Fruit fly (Drosophila melanogaster) whole organism, embryonic: Measurements from ENCODE around the gene CG3513.

Experiments used
- Atf3 ChIP-seq: fragments of 200-800 bp; sonication (Bioruptor generic); optimal IDR thresholded peaks from 3 replicates; lab custom pipeline; 2016; ENCODE audit warnings: missing biosample characterization, missing genetic modification characterization
- Awh ChIP-seq: fragments of 200-800 bp; sonication (Bioruptor generic); IDR thresholded peaks from 2 replicates; pipeline ENCODE4, ENCODE4 v1.3.6; 2022; ENCODE audit warnings: missing biosample characterization, missing genetic modification characterization
- B-H1 ChIP-seq: fragments of 200-800 bp; sonication (Bioruptor generic); IDR thresholded peaks from 3 replicates; pipeline ENCODE4 v1.3.6; 2022; ENCODE audit warnings: missing biosample characterization, missing genetic modification characterization
- Bdp1 ChIP-seq: fragments of 200-800 bp; sonication (Bioruptor generic); optimal IDR thresholded peaks from 3 replicates; lab custom pipeline; 2016; ENCODE audit warnings: missing biosample characterization, missing genetic modification characterization
- CG10209 ChIP-seq: fragments of 200-800 bp; sonication (Bioruptor generic); optimal IDR thresholded peaks from 3 replicates; lab custom pipeline; 2017; ENCODE audit warnings: missing biosample characterization, mild to moderate bottlenecking, missing genetic modification characterization, missing genetic modification reagents
- CG11247 ChIP-seq: fragments of 200-800 bp; sonication (Bioruptor generic); IDR thresholded peaks from 2 replicates; pipeline ENCODE4 v1.3.6; 2022; ENCODE audit warnings: missing biosample characterization, missing genetic modification characterization
- CG11398 ChIP-seq: fragments of 200-800 bp; sonication (Bioruptor generic); optimal IDR thresholded peaks from 2 replicates; lab custom pipeline; 2016; ENCODE audit warnings: missing biosample characterization, missing genetic modification characterization
- CG11456 ChIP-seq: fragments of 200-800 bp; sonication (Bioruptor generic); IDR thresholded peaks from 3 replicates; pipeline ENCODE4 v1.3.6; 2022; ENCODE audit warnings: missing biosample characterization, missing genetic modification characterization
- CG12155 ChIP-seq: fragments of 200-800 bp; sonication (Bioruptor generic); optimal IDR thresholded peaks from 3 replicates; lab custom pipeline; 2016; ENCODE audit warnings: missing biosample characterization, missing genetic modification characterization
- CG12236 ChIP-seq: fragments of 200-800 bp; sonication (Bioruptor generic); optimal IDR thresholded peaks from 2 replicates; lab custom pipeline; 2016; ENCODE audit warnings: missing biosample characterization, missing genetic modification characterization
- CG12299 ChIP-seq: fragments of 200-800 bp; sonication (Bioruptor generic); optimal IDR thresholded peaks from 2 replicates; lab custom pipeline; 2018; ENCODE audit warnings: missing biosample characterization, mild to moderate bottlenecking, missing genetic modification characterization
- CG12744 ChIP-seq: fragments of 200-800 bp; sonication (Bioruptor generic); optimal IDR thresholded peaks from 2 replicates; lab custom pipeline; 2016; ENCODE audit warnings: missing biosample characterization, missing genetic modification characterization
- CG13424 ChIP-seq: fragments of 200-800 bp; sonication (Bioruptor generic); optimal IDR thresholded peaks from 2 replicates; lab custom pipeline; 2019; ENCODE audit warnings: missing biosample characterization, mild to moderate bottlenecking, missing genetic modification characterization, moderate library complexity
- CG13894 ChIP-seq: fragments of 200-800 bp; sonication (Bioruptor generic); optimal IDR thresholded peaks from 3 replicates; lab custom pipeline; 2018; ENCODE audit warnings: missing biosample characterization, mild to moderate bottlenecking, missing genetic modification characterization, moderate library complexity
- CG2120 ChIP-seq: fragments of 200-800 bp; sonication (Bioruptor generic); optimal IDR thresholded peaks from 3 replicates; lab custom pipeline; 2016; ENCODE audit warnings: missing biosample characterization, missing genetic modification characterization
- CG2129 ChIP-seq: fragments of 200-800 bp; sonication (Bioruptor generic); IDR thresholded peaks from 2 replicates; pipeline ENCODE4 v1.3.6; 2022; ENCODE audit warnings: missing biosample characterization, missing genetic modification characterization; ENCODE audit not compliant: partially characterized antibody
- CG30431 ChIP-seq: fragments of 200-800 bp; sonication (Bioruptor generic); optimal IDR thresholded peaks from 2 replicates; lab custom pipeline; 2017; ENCODE audit warnings: missing biosample characterization, missing genetic modification characterization
- CG31388 ChIP-seq: fragments of 200-800 bp; sonication (Bioruptor generic); optimal IDR thresholded peaks from 2 replicates; lab custom pipeline; 2016; ENCODE audit warnings: missing biosample characterization, missing genetic modification characterization
- CG33213 ChIP-seq: fragments of 200-800 bp; sonication (Bioruptor generic); optimal IDR thresholded peaks from 3 replicates; lab custom pipeline; 2016; ENCODE audit warnings: missing biosample characterization, missing genetic modification characterization
- CG3726 ChIP-seq: fragments of 200-800 bp; sonication (Bioruptor generic); IDR thresholded peaks from 3 replicates; pipeline ENCODE4, ENCODE4 v1.3.6; 2022; ENCODE audit warnings: missing biosample characterization, missing genetic modification characterization
- CG3838 ChIP-seq: fragments of 200-800 bp; sonication (Bioruptor generic); optimal IDR thresholded peaks from 3 replicates; lab custom pipeline; 2016; ENCODE audit warnings: missing biosample characterization, missing genetic modification characterization
- CG4282 ChIP-seq: fragments of 200-800 bp; sonication (Bioruptor generic); optimal IDR thresholded peaks from 2 replicates; lab custom pipeline; 2016; ENCODE audit warnings: missing biosample characterization, missing genetic modification characterization
- CG6254 ChIP-seq: fragments of 200-800 bp; sonication (Bioruptor generic); optimal IDR thresholded peaks from 3 replicates; lab custom pipeline; 2017; ENCODE audit warnings: mild to moderate bottlenecking, missing biosample characterization, missing genetic modification reagents, missing genetic modification characterization
- CG7963 ChIP-seq: fragments of 200-800 bp; sonication (Bioruptor generic); IDR thresholded peaks from 3 replicates; pipeline ENCODE4 v1.3.6; 2022; ENCODE audit warnings: missing biosample characterization, missing genetic modification characterization; ENCODE audit not compliant: partially characterized antibody
- CG8359 ChIP-seq: fragments of 200-800 bp; sonication (Bioruptor generic); optimal IDR thresholded peaks from 2 replicates; lab custom pipeline; 2017; ENCODE audit warnings: missing biosample characterization, mild to moderate bottlenecking, missing genetic modification characterization, borderline replicate concordance
- CG9609 ChIP-seq: fragments of 200-800 bp; sonication (Bioruptor generic); optimal IDR thresholded peaks from 3 replicates; lab custom pipeline; 2016; ENCODE audit warnings: missing biosample characterization, missing genetic modification characterization
- CkIIα-i1 ChIP-seq: fragments of 200-800 bp; sonication (Bioruptor generic); IDR thresholded peaks from 2 replicates; pipeline ENCODE4 v1.3.6; 2022; ENCODE audit warnings: missing biosample characterization, missing genetic modification characterization
- Dfd ChIP-seq, 2 experiments: fragments of >200 bp; optimal IDR thresholded peaks; 2 replicates each; lab custom pipeline; 2017; ENCODE audit warnings: missing biosample characterization in 2 of 2, missing genetic modification characterization in 2 of 2
- ERR ChIP-seq: fragments of 200-800 bp; sonication (Bioruptor generic); optimal IDR thresholded peaks from 2 replicates; lab custom pipeline; 2016; ENCODE audit warnings: missing biosample characterization, missing genetic modification characterization
- Fer1 ChIP-seq: fragments of 200-800 bp; sonication (Bioruptor generic); optimal IDR thresholded peaks from 2 replicates; lab custom pipeline; 2017; ENCODE audit warnings: missing biosample characterization, mild to moderate bottlenecking, missing genetic modification characterization
- Fer3 ChIP-seq: fragments of 200-800 bp; sonication (Bioruptor generic); optimal IDR thresholded peaks from 2 replicates; lab custom pipeline; 2018; ENCODE audit warnings: missing biosample characterization, mild to moderate bottlenecking, missing genetic modification characterization, moderate library complexity
- HLH4C ChIP-seq: fragments of 200-800 bp; sonication (Bioruptor generic); IDR thresholded peaks from 3 replicates; pipeline ENCODE4 v1.3.6; 2022; ENCODE audit warnings: missing biosample characterization, missing genetic modification characterization; ENCODE audit not compliant: partially characterized antibody
- Hr51 ChIP-seq, 2 experiments: fragments of 200-800 bp; sonication (Bioruptor generic); optimal IDR thresholded peaks; 2 replicates in 1 of 2; 3 replicates in 1 of 2; lab custom pipeline; 2016 to 2018; ENCODE audit warnings: missing biosample characterization in 2 of 2, missing genetic modification characterization in 2 of 2, mild to moderate bottlenecking in 1 of 2, moderate library complexity in 1 of 2
- Meics ChIP-seq: fragments of 200-800 bp; sonication (Bioruptor generic); optimal IDR thresholded peaks from 2 replicates; lab custom pipeline; 2017; ENCODE audit warnings: missing biosample characterization, mild to moderate bottlenecking, missing genetic modification characterization
- NC2α ChIP-seq: fragments of 200-800 bp; sonication (Bioruptor generic); optimal IDR thresholded peaks from 2 replicates; lab custom pipeline; 2016; ENCODE audit warnings: missing biosample characterization, missing genetic modification characterization
- Nf-YB ChIP-seq: fragments of 200-800 bp; sonication (Bioruptor generic); optimal IDR thresholded peaks from 3 replicates; lab custom pipeline; 2019; ENCODE audit warnings: missing biosample characterization, mild to moderate bottlenecking, missing genetic modification characterization, moderate library complexity
- Oaz ChIP-seq: fragments of 200-800 bp; sonication (Bioruptor generic); IDR thresholded peaks from 2 replicates; pipeline ENCODE4 v1.3.6; 2022; ENCODE audit warnings: missing biosample characterization, missing genetic modification characterization
- Xbp1 ChIP-seq: fragments of 200-800 bp; sonication (Bioruptor generic); optimal IDR thresholded peaks from 3 replicates; lab custom pipeline; 2016; ENCODE audit warnings: missing biosample characterization, mild to moderate bottlenecking, missing genetic modification characterization
- ara ChIP-seq: fragments of 200-800 bp; sonication (Bioruptor generic); IDR thresholded peaks from 2 replicates; pipeline ENCODE4 v1.3.6; 2022; ENCODE audit warnings: missing biosample characterization, missing genetic modification characterization
- cato ChIP-seq: fragments of 200-800 bp; sonication (Bioruptor generic); optimal IDR thresholded peaks from 2 replicates; lab custom pipeline; 2016; ENCODE audit warnings: missing biosample characterization, missing genetic modification characterization, borderline replicate concordance
- crp ChIP-seq, 2 experiments: fragments of 200-800 bp; sonication (Bioruptor generic); optimal IDR thresholded peaks; 2 replicates in 1 of 2; 3 replicates in 1 of 2; lab custom pipeline; 2017; ENCODE audit warnings: missing biosample characterization in 2 of 2, missing genetic modification characterization in 2 of 2, mild to moderate bottlenecking in 1 of 2, moderate library complexity in 1 of 2
- eyg ChIP-seq: fragments of 200-800 bp; sonication (Bioruptor generic); optimal IDR thresholded peaks from 3 replicates; lab custom pipeline; 2016; ENCODE audit warnings: missing biosample characterization, missing genetic modification characterization
- luna ChIP-seq: fragments of 200-800 bp; sonication (Bioruptor generic); optimal IDR thresholded peaks from 2 replicates; lab custom pipeline; 2016; ENCODE audit warnings: missing biosample characterization, missing genetic modification characterization
- otp ChIP-seq: fragments of 200-800 bp; sonication (Bioruptor generic); IDR thresholded peaks from 3 replicates; pipeline ENCODE4, ENCODE4 v1.3.6; 2022; ENCODE audit warnings: missing biosample characterization, missing genetic modification characterization
- p53 ChIP-seq: fragments of 200-800 bp; sonication (Bioruptor generic); optimal IDR thresholded peaks from 2 replicates; lab custom pipeline; 2016; ENCODE audit warnings: missing biosample characterization, missing genetic modification characterization
- repo ChIP-seq: fragments of 200-800 bp; sonication (Bioruptor generic); optimal IDR thresholded peaks from 2 replicates; lab custom pipeline; 2016; ENCODE audit warnings: missing biosample characterization, missing genetic modification characterization
- unpg ChIP-seq: fragments of 200-800 bp; sonication (Bioruptor generic); optimal IDR thresholded peaks from 3 replicates; lab custom pipeline; 2018; ENCODE audit warnings: missing biosample characterization, mild to moderate bottlenecking, missing genetic modification characterization, moderate library complexity
- wdn ChIP-seq: fragments of 200-800 bp; sonication (Bioruptor generic); IDR thresholded peaks from 2 replicates; pipeline ENCODE4 v1.3.6; 2022; ENCODE audit warnings: missing biosample characterization, missing genetic modification characterization
- z ChIP-seq: fragments of 200-800 bp; sonication (Bioruptor generic); IDR thresholded peaks from 3 replicates; pipeline ENCODE4 v1.3.6; 2022; ENCODE audit warnings: missing biosample characterization, missing genetic modification characterization

The CG3513 gene

DNA sequence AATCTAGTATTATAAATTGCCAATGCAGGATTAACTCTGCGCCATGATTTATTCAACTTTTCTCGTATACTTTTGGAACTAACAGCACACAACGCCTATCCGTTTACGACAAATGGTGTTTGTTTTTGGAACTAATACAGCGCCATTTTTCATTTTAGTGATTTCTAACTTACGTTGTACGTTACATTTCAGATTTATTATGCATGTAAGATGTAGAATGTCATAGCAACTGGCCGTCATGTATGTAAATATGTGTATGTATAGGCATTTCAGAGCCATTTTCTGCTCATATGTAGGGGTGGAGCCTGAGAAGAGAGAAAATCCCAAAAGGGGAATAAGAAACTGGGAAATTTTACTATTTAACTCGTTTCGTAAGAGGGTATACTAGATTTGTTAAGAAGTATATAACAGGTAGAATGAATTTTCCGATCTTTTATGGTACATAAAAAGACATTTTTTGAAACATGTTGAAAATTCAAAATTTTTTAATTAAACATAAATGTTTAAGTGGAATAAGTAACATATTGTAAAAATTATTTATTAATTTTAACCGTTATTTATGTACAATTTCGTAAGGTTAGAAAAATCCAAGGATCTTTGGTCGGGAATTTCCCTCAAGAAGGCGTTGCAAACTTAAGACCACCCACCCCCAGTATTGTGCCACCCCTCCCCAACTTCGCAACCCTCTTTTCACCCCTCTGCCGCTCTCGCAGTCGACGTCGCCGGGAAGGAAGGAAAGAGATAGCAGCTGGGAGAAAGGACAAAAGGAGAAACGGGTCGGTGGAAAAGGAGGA, 35.4 kb downstream of the CG3513 start (continued):
- TF ChIP-seq CG3726 (GFP tag; lab: Robert Waterston, UW) (no peak), crp (GFP tag; optimal IDR thresholded peaks at IDR 0.05; lab: Kevin White, UChicago) (no peak), Fer1 (peak; percentile 71), CG4282 (GFP tag; lab: Kevin White, UChicago) (no peak), HLH4C (no peak), CG3838 (GFP tag; lab: Kevin White, UChicago) (peak; percentile 15), Hr51 (GFP tag; optimal IDR thresholded peaks at IDR 0.05; lab: Kevin White, UChicago) (peak in 1 of 2 experiments; percentile 19), Fer3 (peak; percentile 27), eyg (GFP tag; lab: Kevin White, UChicago) (no peak), ara (GFP tag; lab: Robert Waterston, UW) (peak; percentile 64), CG13424 (tag; lab: Kevin White, UChicago) (peak; percentile 12), CG10209 (GFP tag; lab: Kevin White, UChicago) (no peak), Xbp1 (GFP tag; lab: Kevin White, UChicago) (peak; percentile 77), CG6254 (no peak), otp (GFP tag; lab: Robert Waterston, UW) (no peak), Oaz (GFP tag; lab: Robert Waterston, UW) (no peak), Bdp1 (GFP tag; lab: Kevin White, UChicago) (no peak), CG12236 (GFP tag; lab: Kevin White, UChicago) (peak; percentile 18), CG11456 (GFP tag; lab: Robert Waterston, UW) (peak; percentile 89), CG9609 (GFP tag; lab: Kevin White, UChicago) (no peak), z (no peak), unpg (GFP tag; lab: Kevin White, UChicago) (peak; percentile 40), CG2120 (peak; percentile 52), repo (GFP tag; lab: Kevin White, UChicago) (peak; percentile 15), CG2129 (GFP tag; lab: Robert Waterston, UW) (no peak), ERR (peak; percentile 36), CG12155 (GFP tag; lab: Kevin White, UChicago) (peak; percentile 35), Dfd (GFP tag; optimal IDR thresholded peaks at IDR 0.05; lab: Kevin White, UChicago) (no peak), CG11247 (GFP tag; lab: Robert Waterston, UW) (peak; percentile 66), Atf3 (GFP tag; lab: Kevin White, UChicago) (no peak), wdn (GFP tag; lab: Robert Waterston, UW) (no peak), CG12744 (GFP tag; lab: Kevin White, UChicago) (peak; percentile 58), luna (GFP tag; lab: Kevin White, UChicago) (no peak), p53 (GFP tag; lab: Kevin White, UChicago) (peak; percentile 51), CG31388 (GFP tag; lab: Kevin White, UChicago) (peak; percentile 0), Awh (GFP tag; lab: Robert Waterston, UW) (no peak), cato (no peak), B-H1 (GFP tag; lab: Robert Waterston, UW) (peak; percentile 31; the same call in 1 of the 3 replicates), Meics (GFP tag; lab: Kevin White, UChicago) (peak; percentile 41), CG30431 (GFP tag; lab: Kevin White, UChicago) (no peak), CG33213 (GFP tag; lab: Kevin White, UChicago) (peak; percentile 86), CG13894 (tag; lab: Kevin White, UChicago) (peak; percentile 83), NC2α (peak; percentile 33), CkIIα-i1 (GFP tag; lab: Robert Waterston, UW) (no peak), CG11398 (GFP tag; lab: Kevin White, UChicago) (no peak), CG8359 (no peak), Nf-YB (GFP tag; lab: Kevin White, UChicago) (peak; percentile 86), CG12299 (no peak), CG7963 (GFP tag; lab: Robert Waterston, UW) (no peak)
